Worm (Caenorhabditis elegans): ENCODE data around the gene spcs-3.
A peak's percentile ranks its signal among the peaks of the same experiment; 100 is the strongest.

spcs-3 gene

ce11 chrIII:8042775-8043174 lies 2.0 kb upstream of the spcs-3 start, which contains the start of gene K12H4.6:
K12H4.6 (minus strand) TSS chrIII:8042875.
- no peak for TF ChIP-seq lin-15B (tag; optimal IDR thresholded peaks at IDR 0.05)
- TF ChIP-seq elt-1 (tag; optimal IDR thresholded peaks at IDR 0.05), result no peak
- TF ChIP-seq ztf-4 (tag; optimal IDR thresholded peaks at IDR 0.05), result no peak
- no peak for TF ChIP-seq nhr-76 (tag; optimal IDR thresholded peaks at IDR 0.05)
- TF ChIP-seq daf-12 (tag; optimal IDR thresholded peaks at IDR 0.05), result no peak
- no peak for TF ChIP-seq nhr-67 (tag; optimal IDR thresholded peaks at IDR 0.05)
- no peak for TF ChIP-seq fos-1 (tag; optimal IDR thresholded peaks at IDR 0.05)
- TF ChIP-seq pha-4 (tag; optimal IDR thresholded peaks at IDR 0.05), result no peak
- no peak for TF ChIP-seq nhr-12 (tag; optimal IDR thresholded peaks at IDR 0.05)
- TF ChIP-seq unc-39 (tag; optimal IDR thresholded peaks at IDR 0.05), result no peak
- no peak for TF ChIP-seq ceh-28 (tag; optimal IDR thresholded peaks at IDR 0.05)
- TF ChIP-seq fkh-10 (GFP tag; optimal IDR thresholded peaks at IDR 0.05), result no peak
- no peak for TF ChIP-seq nhr-28 (tag; optimal IDR thresholded peaks at IDR 0.05)
- no peak for TF ChIP-seq mdl-1 (tag; optimal IDR thresholded peaks at IDR 0.05)
- TF ChIP-seq skn-1 (tag; optimal IDR thresholded peaks at IDR 0.05), result no peak
- TF ChIP-seq nhr-43 (tag; optimal IDR thresholded peaks at IDR 0.05; ENCODE audit: poor library complexity, severe bottlenecking), result no peak
- TF ChIP-seq egl-5 (tag; optimal IDR thresholded peaks at IDR 0.05), result no peak
- no peak for TF ChIP-seq lsy-12 (tag; optimal IDR thresholded peaks at IDR 0.05)
- TF ChIP-seq R02D3.7 (tag; optimal IDR thresholded peaks at IDR 0.05), result no peak

ce11 chrIII:8043784-8044183 lies 1.0 kb upstream of the spcs-3 start:
- peak; percentile 93 for TF ChIP-seq fos-1 (tag; optimal IDR thresholded peaks at IDR 0.05)
- TF ChIP-seq tbx-2 (tag; optimal IDR thresholded peaks at IDR 0.05), result peak; percentile 87
- peak; percentile 97 for TF ChIP-seq jun-1 (tag; optimal IDR thresholded peaks at IDR 0.05)
- TF ChIP-seq R02D3.7 (tag; optimal IDR thresholded peaks at IDR 0.05), result peak; percentile 95
- TF ChIP-seq eor-1 (tag; optimal IDR thresholded peaks at IDR 0.05), result peak in 1 of 2 experiments; percentile 14
- TF ChIP-seq nhr-67 (tag; optimal IDR thresholded peaks at IDR 0.05), result peak; percentile 44
- peak; percentile 99 for TF ChIP-seq lin-15B (tag; optimal IDR thresholded peaks at IDR 0.05)
- TF ChIP-seq sea-2 (GFP tag; optimal IDR thresholded peaks at IDR 0.05), result no peak
- peak; percentile 100 for TF ChIP-seq pha-4 (tag; optimal IDR thresholded peaks at IDR 0.05)
- peak; percentile 96 for TF ChIP-seq nhr-25 (tag; optimal IDR thresholded peaks at IDR 0.05)
- peak; percentile 81 for TF ChIP-seq ztf-4 (tag; optimal IDR thresholded peaks at IDR 0.05)
- peak; percentile 96 for TF ChIP-seq egl-27 (tag; optimal IDR thresholded peaks at IDR 0.05)
- peak; percentile 98 for TF ChIP-seq lin-39 (tag; optimal IDR thresholded peaks at IDR 0.05)
- peak; percentile 93 for TF ChIP-seq ceh-28 (tag; optimal IDR thresholded peaks at IDR 0.05)
- peak; percentile 98 for TF ChIP-seq lsy-12 (tag; optimal IDR thresholded peaks at IDR 0.05)
- TF ChIP-seq nhr-237 (tag; optimal IDR thresholded peaks at IDR 0.05), result no peak
- TF ChIP-seq ama-1 (optimal IDR thresholded peaks at IDR 0.05), result peak; percentile 53
- peak; percentile 96 for TF ChIP-seq unc-62 (GFP tag; optimal IDR thresholded peaks at IDR 0.05)
- TF ChIP-seq mdl-1 (tag; optimal IDR thresholded peaks at IDR 0.05), result peak; percentile 72
- TF ChIP-seq nhr-23 (tag; optimal IDR thresholded peaks at IDR 0.05), result peak; percentile 97
- peak; percentile 21 for TF ChIP-seq daf-12 (tag; optimal IDR thresholded peaks at IDR 0.05)
- peak; percentile 82 for TF ChIP-seq egl-5 (tag; optimal IDR thresholded peaks at IDR 0.05)
- peak; percentile 79 for TF ChIP-seq nhr-76 (tag; optimal IDR thresholded peaks at IDR 0.05)
- TF ChIP-seq nhr-12 (tag; optimal IDR thresholded peaks at IDR 0.05), result no peak
- peak; percentile 89 for TF ChIP-seq nhr-77 (tag; optimal IDR thresholded peaks at IDR 0.05)
- TF ChIP-seq hmg-11 (tag; optimal IDR thresholded peaks at IDR 0.05), result peak; percentile 96
- peak; percentile 96 for TF ChIP-seq pqm-1 (tag; optimal IDR thresholded peaks at IDR 0.05)
- peak; percentile 96 for TF ChIP-seq fkh-10 (GFP tag; optimal IDR thresholded peaks at IDR 0.05)
- TF ChIP-seq elt-2 (tag; optimal IDR thresholded peaks at IDR 0.05), result peak; percentile 93
- peak; percentile 66 for TF ChIP-seq ZK546.5 (tag; optimal IDR thresholded peaks at IDR 0.05)
- TF ChIP-seq aly-2 (tag; optimal IDR thresholded peaks at IDR 0.05), result no peak
- TF ChIP-seq fkh-2 (tag; optimal IDR thresholded peaks at IDR 0.05), result no peak
- no peak for TF ChIP-seq mml-1 (tag; optimal IDR thresholded peaks at IDR 0.05)
- TF ChIP-seq zag-1 (tag; optimal IDR thresholded peaks at IDR 0.05), result peak; percentile 49
- TF ChIP-seq nfya-1 (tag; optimal IDR thresholded peaks at IDR 0.05; ENCODE audit: insufficient read depth), result peak; percentile 96
- peak; percentile 97 for TF ChIP-seq nhr-11 (tag; optimal IDR thresholded peaks at IDR 0.05)
- TF ChIP-seq skn-1 (tag; optimal IDR thresholded peaks at IDR 0.05), result peak; percentile 92
- peak; percentile 69 for TF ChIP-seq ceh-16 (tag; optimal IDR thresholded peaks at IDR 0.05)
- peak; percentile 92 for TF ChIP-seq ceh-82 (tag; optimal IDR thresholded peaks at IDR 0.05)
- TF ChIP-seq nhr-28 (tag; optimal IDR thresholded peaks at IDR 0.05), result no peak
- TF ChIP-seq snpc-4 (tag; optimal IDR thresholded peaks at IDR 0.05), result peak; percentile 95
- TF ChIP-seq elt-1 (tag; optimal IDR thresholded peaks at IDR 0.05), result peak; percentile 82
- TF ChIP-seq unc-39 (tag; optimal IDR thresholded peaks at IDR 0.05), result no peak
- TF ChIP-seq ztf-11 (tag; optimal IDR thresholded peaks at IDR 0.05), result peak; percentile 57
- TF ChIP-seq elt-3 (tag; optimal IDR thresholded peaks at IDR 0.05), result peak in 1 of 3 experiments; percentile 98
- no peak for TF ChIP-seq ceh-9 (tag; optimal IDR thresholded peaks at IDR 0.05)
- TF ChIP-seq nhr-43 (tag; optimal IDR thresholded peaks at IDR 0.05; ENCODE audit: poor library complexity, severe bottlenecking), result peak; percentile 97

Data from whole organism, L3 larva.